Worm (Caenorhabditis elegans): ENCODE results near the gene ant-1.3.
A peak's percentile ranks its signal among the peaks of the same experiment; 100 is the strongest.

ant-1.3 gene

ce11 chrIV:9679296-9679695 lies 29.8 kb downstream of the ant-1.3 start:
- TF ChIP-seq zip-5 (tag; optimal IDR thresholded peaks at IDR 0.05) (no peak), sdc-2 (tag; optimal IDR thresholded peaks at IDR 0.05) (no peak), npax-4 (tag; optimal IDR thresholded peaks at IDR 0.05) (no peak), elt-2 (tag; optimal IDR thresholded peaks at IDR 0.05) (peak; percentile 86)

DNA sequence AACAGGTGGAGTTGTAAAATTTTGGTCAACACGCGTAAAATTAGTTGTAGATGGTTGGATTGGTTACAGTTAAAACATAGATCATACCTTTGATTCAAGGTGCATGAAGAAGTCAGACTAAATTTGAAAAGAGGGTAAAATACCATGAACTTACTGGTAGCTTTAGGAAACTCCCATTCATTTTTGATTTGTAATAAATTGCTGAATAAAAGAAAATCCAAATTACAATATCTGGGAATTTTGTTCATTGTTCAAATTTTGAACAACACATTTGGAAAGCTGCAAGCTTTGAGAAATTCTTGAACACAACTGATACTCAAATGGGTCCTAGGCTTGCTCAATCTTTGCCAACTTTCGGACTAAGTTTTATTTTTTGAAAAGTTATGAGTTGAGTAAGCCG lies 31.1 kb downstream of the ant-1.3 start:
- TF ChIP-seq ets-4 (tag; optimal IDR thresholded peaks at IDR 0.05): no peak
- TF ChIP-seq fkh-10 (GFP tag; optimal IDR thresholded peaks at IDR 0.05): no peak

DNA sequence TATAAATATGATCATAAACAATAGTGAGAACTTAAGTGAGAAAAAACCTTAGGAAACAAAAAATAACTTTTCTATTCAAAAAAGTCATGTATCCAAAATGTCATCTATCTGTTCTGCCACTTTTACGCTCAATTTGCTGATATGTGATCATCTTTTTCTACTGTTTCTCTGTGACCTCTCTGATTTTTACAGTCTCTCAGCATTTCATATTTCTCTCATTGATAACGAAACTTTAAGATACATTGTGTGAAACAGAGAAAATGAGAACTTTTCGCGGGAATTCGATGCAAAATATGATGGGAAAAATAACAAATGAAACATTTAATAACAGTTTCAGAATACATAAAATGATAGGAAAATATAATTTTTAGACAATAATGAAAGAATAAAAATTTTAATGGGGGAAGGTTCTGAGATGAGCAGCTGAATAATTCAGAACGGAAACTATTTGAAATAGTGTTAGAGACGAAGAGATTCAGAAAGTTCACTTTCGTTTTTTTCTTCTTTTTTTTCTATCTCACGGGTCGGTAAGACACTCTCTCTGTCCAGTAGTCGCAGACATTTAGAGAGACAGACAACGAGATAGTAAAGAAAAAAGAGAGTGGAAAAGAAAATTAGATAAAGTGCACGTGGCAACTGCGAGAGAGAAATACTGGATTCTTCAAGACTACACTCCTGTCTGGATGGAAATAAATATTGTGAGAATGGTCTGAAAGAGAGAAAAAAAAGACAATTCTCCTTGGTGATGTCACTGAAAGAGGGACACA lies 31.7 kb downstream of the ant-1.3 start:
- TF ChIP-seq elt-2 (tag; optimal IDR thresholded peaks at IDR 0.05) (peak; percentile 71), ceh-18 (tag; optimal IDR thresholded peaks at IDR 0.05) (peak; percentile 7), unc-42 (tag; optimal IDR thresholded peaks at IDR 0.05) (peak; percentile 88), hlh-30 (tag; optimal IDR thresholded peaks at IDR 0.05; ENCODE audit: insufficient read depth) (peak; percentile 45), ceh-31 (tag; optimal IDR thresholded peaks at IDR 0.05) (peak; percentile 53), ref-2 (tag; optimal IDR thresholded peaks at IDR 0.05) (no peak), ceh-30 (tag; optimal IDR thresholded peaks at IDR 0.05) (no peak), fkh-10 (GFP tag; optimal IDR thresholded peaks at IDR 0.05) (no peak), ceh-34 (tag; optimal IDR thresholded peaks at IDR 0.05) (no peak), dve-1 (tag; optimal IDR thresholded peaks at IDR 0.05) (no peak), pha-4 (tag; optimal IDR thresholded peaks at IDR 0.05) (no peak), elt-4 (tag; optimal IDR thresholded peaks at IDR 0.05) (no peak), Y22D7AL.16 (tag; optimal IDR thresholded peaks at IDR 0.05) (no peak), ceh-2 (tag; optimal IDR thresholded peaks at IDR 0.05) (no peak)

DNA sequence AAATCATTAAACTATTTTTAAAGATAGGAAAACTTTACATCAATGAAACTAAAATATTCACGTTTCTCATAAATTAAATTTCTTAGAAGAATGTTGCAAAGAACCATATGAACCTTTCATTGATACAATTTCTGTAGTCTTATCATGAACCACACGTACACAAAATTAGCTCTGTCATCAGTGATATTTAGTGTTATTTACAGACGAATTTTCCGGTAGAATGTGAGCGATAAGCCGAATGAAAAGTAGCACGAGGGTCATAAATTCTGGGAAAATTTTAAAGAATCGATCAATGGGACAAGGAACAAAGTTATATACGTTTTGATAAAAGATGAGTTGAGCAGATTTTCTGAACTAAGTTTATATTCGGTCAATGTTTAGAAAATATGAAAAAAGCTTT lies 32.6 kb downstream of the ant-1.3 start:
- peak; percentile 34 for TF ChIP-seq elt-2 (tag; optimal IDR thresholded peaks at IDR 0.05)
- TF ChIP-seq nhr-232 (tag; optimal IDR thresholded peaks at IDR 0.05): no peak
- no peak for TF ChIP-seq pqm-1 (tag; optimal IDR thresholded peaks at IDR 0.05)

DNA sequence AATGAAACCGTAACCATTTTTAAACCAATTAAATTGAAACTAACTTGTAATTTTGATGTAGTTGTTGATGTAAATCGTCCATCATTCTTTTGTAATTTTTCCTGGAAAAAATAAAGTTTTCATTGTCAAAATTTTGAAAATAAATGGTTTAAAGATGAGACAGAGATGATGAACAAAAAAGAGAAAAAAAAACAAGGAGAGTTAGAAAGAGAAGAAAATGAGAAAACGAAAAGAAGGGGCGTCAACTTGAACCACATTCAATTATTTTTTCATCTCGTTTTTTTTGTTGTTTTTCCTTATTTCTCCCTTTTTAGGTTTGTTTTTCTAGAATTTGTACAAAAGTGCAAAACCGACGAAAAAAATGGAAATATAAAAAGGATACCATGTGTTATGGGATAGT lies 33.5 kb downstream of the ant-1.3 start, which contains the start of gene nhr-34:
nhr-34 (minus strand) TSS at position 101 of the 400 bp plus-strand sequence.
- no peak for TF ChIP-seq K09A11.1 (tag; optimal IDR thresholded peaks at IDR 0.05; ENCODE audit: insufficient read depth)
- TF ChIP-seq ceh-24 (tag; optimal IDR thresholded peaks at IDR 0.05): no peak
- no peak for TF ChIP-seq ahr-1 (tag; optimal IDR thresholded peaks at IDR 0.05)
- TF ChIP-seq ceh-45 (GFP tag; IDR thresholded peaks at IDR 0.05): no peak
- no peak for TF ChIP-seq C38D4.7 (GFP tag; optimal IDR thresholded peaks at IDR 0.05)
- TF ChIP-seq unc-42 (tag; optimal IDR thresholded peaks at IDR 0.05): peak; percentile 14
- TF ChIP-seq ceh-22 (tag; optimal IDR thresholded peaks at IDR 0.05): no peak
- TF ChIP-seq ets-4 (tag; optimal IDR thresholded peaks at IDR 0.05): no peak

- TF ChIP-seq elt-2 (tag; optimal IDR thresholded peaks at IDR 0.05) (no peak), ceh-18 (tag; optimal IDR thresholded peaks at IDR 0.05) (no peak), sdc-2 (tag; optimal IDR thresholded peaks at IDR 0.05) (no peak), C38D4.7 (GFP tag; optimal IDR thresholded peaks at IDR 0.05) (no peak), ttx-3 (tag; optimal IDR thresholded peaks at IDR 0.05) (no peak), npax-4 (tag; optimal IDR thresholded peaks at IDR 0.05) (no peak), madf-2 (tag; optimal IDR thresholded peaks at IDR 0.05) (no peak), nhr-232 (tag; optimal IDR thresholded peaks at IDR 0.05) (no peak), ceh-19 (GFP tag; optimal IDR thresholded peaks at IDR 0.05) (no peak), unc-3 (GFP tag; conservative IDR thresholded peaks at IDR 0.05) (no peak), unc-3 (tag; optimal IDR thresholded peaks at IDR 0.05) (no peak), ets-4 (tag; optimal IDR thresholded peaks at IDR 0.05) (no peak)
Observed at ce11 chrIV:9673683-9674336, 35.3 kb downstream of the ant-1.3 start.

Data from whole organism, late embryonic.